Fruit fly (Drosophila melanogaster) whole organism, embryonic: ENCODE measurements around the gene CG44040.
A peak's percentile ranks its signal among the peaks of the same experiment; 100 is the strongest.

Experiments
- CG11560 ChIP-seq: fragments of 200-800 bp; sonication (Bioruptor generic); IDR thresholded peaks from 3 replicates; pipeline ENCODE4 v1.3.6; 2022; ENCODE audit warnings: missing biosample characterization, missing genetic modification characterization
- CG12104 ChIP-seq: fragments of 200-800 bp; sonication (Bioruptor generic); optimal IDR thresholded peaks from 3 replicates; lab custom pipeline; 2016; ENCODE audit warnings: missing biosample characterization, missing genetic modification characterization
- CG13296 ChIP-seq: fragments of 200-800 bp; sonication (Bioruptor generic); optimal IDR thresholded peaks from 3 replicates; lab custom pipeline; 2018; ENCODE audit warnings: missing biosample characterization, mild to moderate bottlenecking, missing genetic modification characterization
- CG13624 ChIP-seq: fragments of 200-800 bp; sonication (Bioruptor generic); optimal IDR thresholded peaks from 2 replicates; lab custom pipeline; 2016; ENCODE audit warnings: missing biosample characterization, missing genetic modification characterization
- CG13894 ChIP-seq: fragments of 200-800 bp; sonication (Bioruptor generic); optimal IDR thresholded peaks from 3 replicates; lab custom pipeline; 2018; ENCODE audit warnings: missing biosample characterization, mild to moderate bottlenecking, missing genetic modification characterization, moderate library complexity
- CG14050 ChIP-seq: fragments of 200-800 bp; sonication (Bioruptor generic); IDR thresholded peaks from 3 replicates; pipeline ENCODE4 v1.3.6; 2022; ENCODE audit warnings: missing biosample characterization, missing genetic modification characterization
- CG15073 ChIP-seq: fragments of 200-800 bp; sonication (Bioruptor generic); optimal IDR thresholded peaks from 2 replicates; lab custom pipeline; 2016; ENCODE audit warnings: missing biosample characterization, missing genetic modification characterization
- CG15514 ChIP-seq: fragments of 200-800 bp; sonication (Bioruptor generic); optimal IDR thresholded peaks from 3 replicates; lab custom pipeline; 2017; ENCODE audit warnings: missing biosample characterization, missing genetic modification characterization, mild to moderate bottlenecking, moderate library complexity, missing genetic modification reagents
- CG1603 ChIP-seq: fragments of 200-800 bp; sonication (Bioruptor generic); optimal IDR thresholded peaks from 2 replicates; lab custom pipeline; 2019; ENCODE audit warnings: missing biosample characterization, mild to moderate bottlenecking, missing genetic modification characterization, moderate library complexity
- CG16813 ChIP-seq: fragments of 200-800 bp; sonication (Bioruptor generic); IDR thresholded peaks from 3 replicates; pipeline ENCODE4 v1.3.6; 2022; ENCODE audit warnings: missing biosample characterization, missing genetic modification characterization; ENCODE audit not compliant: partially characterized antibody
- CG17186 ChIP-seq: fragments of 200-800 bp; sonication (Bioruptor generic); optimal IDR thresholded peaks from 3 replicates; lab custom pipeline; 2017; ENCODE audit warnings: missing biosample characterization, missing genetic modification reagents, missing genetic modification characterization
- CG18619 ChIP-seq: fragments of 200-800 bp; sonication (Bioruptor generic); optimal IDR thresholded peaks from 3 replicates; lab custom pipeline; 2017; ENCODE audit warnings: missing biosample characterization, mild to moderate bottlenecking, missing genetic modification characterization
- CG32532 ChIP-seq: fragments of 200-800 bp; sonication (Bioruptor generic); IDR thresholded peaks from 2 replicates; pipeline ENCODE4 v1.3.6; 2022; ENCODE audit warnings: missing biosample characterization, missing genetic modification characterization
- CG3995 ChIP-seq: fragments of 200-800 bp; sonication (Bioruptor generic); optimal IDR thresholded peaks from 3 replicates; lab custom pipeline; 2016; ENCODE audit warnings: missing biosample characterization, missing genetic modification characterization
- CG4360 ChIP-seq: fragments of 200-800 bp; sonication (Bioruptor generic); IDR thresholded peaks from 2 replicates; pipeline ENCODE4 v1.3.6; 2022; ENCODE audit warnings: missing biosample characterization, missing genetic modification characterization
- CG4854 ChIP-seq: fragments of 200-800 bp; sonication (Bioruptor generic); optimal IDR thresholded peaks from 2 replicates; lab custom pipeline; 2016; ENCODE audit warnings: missing biosample characterization, missing genetic modification characterization, inconsistent platforms
- CG6854 ChIP-seq: fragments of 200-800 bp; sonication (Bioruptor generic); optimal IDR thresholded peaks from 3 replicates; lab custom pipeline; 2017; ENCODE audit warnings: missing biosample characterization, mild to moderate bottlenecking, missing genetic modification characterization
- CG7372 ChIP-seq: fragments of 200-800 bp; sonication (Bioruptor generic); IDR thresholded peaks from 2 replicates; pipeline ENCODE4 v1.3.6; 2022; ENCODE audit warnings: missing biosample characterization, missing genetic modification characterization
- CG7786 ChIP-seq: fragments of 200-800 bp; sonication (Bioruptor generic); optimal IDR thresholded peaks from 2 replicates; lab custom pipeline; 2016; ENCODE audit warnings: missing biosample characterization, missing genetic modification characterization
- CG7987 ChIP-seq: fragments of 200-800 bp; sonication (Bioruptor generic); optimal IDR thresholded peaks from 2 replicates; lab custom pipeline; 2018; ENCODE audit warnings: missing biosample characterization, mild to moderate bottlenecking, missing genetic modification characterization, moderate library complexity
- CG9797 ChIP-seq: fragments of 200-800 bp; sonication (Bioruptor generic); optimal IDR thresholded peaks from 3 replicates; lab custom pipeline; 2018; ENCODE audit warnings: missing biosample characterization, mild to moderate bottlenecking, missing genetic modification characterization
- CrebB ChIP-seq: fragments of 200-800 bp; sonication (Bioruptor generic); optimal IDR thresholded peaks from 3 replicates; lab custom pipeline; 2018; ENCODE audit warnings: missing biosample characterization, mild to moderate bottlenecking, missing genetic modification characterization
- Deaf1 ChIP-seq: fragments of 200-800 bp; optimal IDR thresholded peaks from 3 replicates; lab custom pipeline; 2019; ENCODE audit warnings: missing biosample characterization, mild to moderate bottlenecking, missing genetic modification characterization, moderate library complexity
- Doc3 ChIP-seq: fragments of 200-800 bp; sonication (Bioruptor generic); IDR thresholded peaks from 3 replicates; pipeline ENCODE4 v1.3.6; 2022; ENCODE audit warnings: missing biosample characterization, missing genetic modification characterization; ENCODE audit not compliant: partially characterized antibody
- Dp ChIP-seq: fragments of 200-800 bp; sonication (Bioruptor generic); optimal IDR thresholded peaks from 2 replicates; lab custom pipeline; 2018; ENCODE audit warnings: missing biosample characterization, mild to moderate bottlenecking, missing genetic modification characterization, moderate library complexity
- E2f2 ChIP-seq: fragments of 200-800 bp; sonication (Bioruptor generic); IDR thresholded peaks from 2 replicates; pipeline ENCODE4 v1.3.6; 2022; ENCODE audit warnings: missing biosample characterization, missing genetic modification characterization
- HLH3B ChIP-seq: fragments of 200-800 bp; sonication (Bioruptor generic); IDR thresholded peaks from 2 replicates; pipeline ENCODE4 v1.3.6; 2022; ENCODE audit warnings: missing biosample characterization, missing genetic modification characterization
- Hey ChIP-seq: fragments of 200-800 bp; sonication (Bioruptor generic); optimal IDR thresholded peaks from 3 replicates; lab custom pipeline; 2018; ENCODE audit warnings: missing biosample characterization, mild to moderate bottlenecking, missing genetic modification characterization
- MBD-R2 ChIP-seq: fragments of 200-800 bp; sonication (Bioruptor generic); IDR thresholded peaks from 2 replicates; pipeline ENCODE4 v1.3.6; 2022; ENCODE audit warnings: missing biosample characterization, missing genetic modification characterization
- Med ChIP-seq: fragments of 200-800 bp; sonication (Bioruptor generic); peaks from one replicate; lab custom pipeline; 2016; ENCODE audit warnings: missing biosample characterization, missing genetic modification characterization, mild to moderate bottlenecking, inconsistent platforms, moderate library complexity
- Myb ChIP-seq: fragments of 200-800 bp; sonication (Bioruptor generic); optimal IDR thresholded peaks from 2 replicates; lab custom pipeline; 2016; ENCODE audit warnings: missing biosample characterization, missing genetic modification characterization
- Pdp1 ChIP-seq, 2 experiments: fragments of 200-800 bp; sonication (Bioruptor generic); optimal IDR thresholded peaks; 3 replicates each; lab custom pipeline; 2016; ENCODE audit warnings: missing biosample characterization in 2 of 2, missing genetic modification characterization in 2 of 2, mild to moderate bottlenecking in 1 of 2, moderate library complexity in 1 of 2
- Sin3A ChIP-seq: fragments of >200 bp; optimal IDR thresholded peaks from 2 replicates; lab custom pipeline; 2018
- Six4 ChIP-seq: fragments of 200-800 bp; sonication (Bioruptor generic); optimal IDR thresholded peaks from 2 replicates; lab custom pipeline; 2016; ENCODE audit warnings: missing biosample characterization, missing genetic modification characterization
- Sry-δ ChIP-seq: fragments of 200-800 bp; sonication (Bioruptor generic); optimal IDR thresholded peaks from 2 replicates; lab custom pipeline; 2016; ENCODE audit warnings: missing biosample characterization, missing genetic modification characterization
- dan ChIP-seq: fragments of 200-800 bp; sonication (Bioruptor generic); IDR thresholded peaks from 2 replicates; pipeline ENCODE4 v1.3.6; 2022; ENCODE audit warnings: missing biosample characterization, missing genetic modification characterization
- gfzf ChIP-seq: fragments of 200-800 bp; sonication (Bioruptor generic); optimal IDR thresholded peaks from 2 replicates; lab custom pipeline; 2016; ENCODE audit warnings: missing biosample characterization, mild to moderate bottlenecking, missing genetic modification characterization, moderate library complexity
- grn ChIP-seq: fragments of 200-800 bp; sonication (Bioruptor generic); optimal IDR thresholded peaks from 3 replicates; lab custom pipeline; 2017; ENCODE audit warnings: missing biosample characterization, missing genetic modification characterization
- onecut ChIP-seq: fragments of 200-800 bp; sonication (Bioruptor generic); IDR thresholded peaks from 2 replicates; pipeline ENCODE4 v1.3.6; 2022; ENCODE audit warnings: missing biosample characterization, missing genetic modification characterization
- peb ChIP-seq: fragments of 200-800 bp; sonication (Bioruptor generic); IDR thresholded peaks from 2 replicates; pipeline ENCODE4 v1.3.6; 2022; ENCODE audit warnings: missing biosample characterization, missing genetic modification characterization
- pzg ChIP-seq: fragments of 200-800 bp; sonication (Bioruptor generic); optimal IDR thresholded peaks from 3 replicates; lab custom pipeline; 2018; ENCODE audit warnings: missing biosample characterization, mild to moderate bottlenecking, missing genetic modification characterization, moderate library complexity
- ro ChIP-seq: fragments of 200-800 bp; sonication (Bioruptor generic); IDR thresholded peaks from 2 replicates; pipeline ENCODE4 v1.3.6; 2022; ENCODE audit warnings: missing biosample characterization, missing genetic modification characterization
- tap ChIP-seq: fragments of 200-800 bp; optimal IDR thresholded peaks from 3 replicates; lab custom pipeline; 2019; ENCODE audit warnings: missing biosample characterization, mild to moderate bottlenecking, missing genetic modification characterization, moderate library complexity
- unpg ChIP-seq: fragments of 200-800 bp; sonication (Bioruptor generic); optimal IDR thresholded peaks from 3 replicates; lab custom pipeline; 2018; ENCODE audit warnings: missing biosample characterization, mild to moderate bottlenecking, missing genetic modification characterization, moderate library complexity

Gene CG44040

dm6 chr3R:15328083-15328779, 8.1 kb downstream of the CG44040 start, which contains the start of the genes CG6236 and ea:
Gene CG6236, minus strand, starts transcription at chr3R:15328269.
Gene ea, plus strand, starts transcription at chr3R:15328729.
- TF ChIP-seq CG17186 (GFP tag; lab: Kevin White, UChicago) (peak; percentile 36), CG16813 (GFP tag; lab: Robert Waterston, UW) (no peak), Sry-δ (peak; percentile 30), CG9797 (GFP tag; lab: Kevin White, UChicago) (peak; percentile 65), CG32532 (GFP tag; lab: Robert Waterston, UW) (no peak), CG13296 (GFP tag; lab: Kevin White, UChicago) (peak; percentile 1), gfzf (GFP tag; lab: Kevin White, UChicago) (peak; percentile 78), Doc3 (GFP tag; lab: Robert Waterston, UW) (no peak), CG13894 (tag; lab: Kevin White, UChicago) (no peak), CG7786 (GFP tag; lab: Kevin White, UChicago) (no peak), Hey (tag; lab: Kevin White, UChicago) (no peak), MBD-R2 (GFP tag; lab: Robert Waterston, UW) (0 out of 2 replicates have a peak, but pooled peaks have one; percentile 59), dan (no peak), Med (peak; percentile 43), CG18619 (GFP tag; lab: Kevin White, UChicago) (no peak), peb (GFP tag; lab: Robert Waterston, UW) (no peak), CG7372 (no peak), CG1603 (tag; lab: Kevin White, UChicago) (peak; percentile 4), pzg (peak; percentile 79), CG4854 (GFP tag; lab: Kevin White, UChicago) (peak; percentile 99), CG6854 (GFP tag; lab: Kevin White, UChicago) (peak; percentile 9), E2f2 (GFP tag; lab: Robert Waterston, UW) (peak; percentile 40), CG14050 (GFP tag; lab: Robert Waterston, UW) (no peak), unpg (GFP tag; lab: Kevin White, UChicago) (no peak), grn (peak; percentile 78), Six4 (GFP tag; lab: Kevin White, UChicago) (no peak), Myb (GFP tag; lab: Kevin White, UChicago) (peak; percentile 61), Pdp1 (GFP tag; optimal IDR thresholded peaks at IDR 0.05; lab: Kevin White, UChicago) (no peak), ro (no peak), CG7987 (GFP tag; lab: Kevin White, UChicago) (no peak), CG11560 (tag; lab: Robert Waterston, UW) (no peak), CG4360 (no peak), Deaf1 (tag; lab: Kevin White, UChicago) (peak; percentile 77), CG3995 (peak; percentile 61), HLH3B (GFP tag; lab: Robert Waterston, UW) (no peak), Dp (GFP tag; lab: Kevin White, UChicago) (peak; percentile 30), onecut (GFP tag; lab: Robert Waterston, UW) (no peak), CG15073 (GFP tag; lab: Kevin White, UChicago) (no peak), CG12104 (GFP tag; lab: Kevin White, UChicago) (no peak), CrebB (tag; lab: Kevin White, UChicago) (no peak), tap (tag; lab: Kevin White, UChicago) (no peak), Sin3A (peak; percentile 30), CG13624 (GFP tag; lab: Kevin White, UChicago) (peak; percentile 61), CG15514 (GFP tag; lab: Kevin White, UChicago) (peak; percentile 62)
- TF ChIP-seq, all 482 proteins: peak for 20
